Worm (Caenorhabditis elegans) whole organism, late embryonic: Measurements from ENCODE around the gene T20G5.13.

ENCODE experiments used
- ama-1 ChIP-seq: fragments of 150-350 bp; optimal IDR thresholded peaks from 2 replicates; lab custom pipeline; 2014
- ceh-48 ChIP-seq: sonication (generic microtip); optimal IDR thresholded peaks from 2 replicates; lab custom pipeline; 2016; ENCODE audit warnings: missing genetic modification characterization, inconsistent platforms, missing compliant biosample characterization
- dmd-4 ChIP-seq: sonication (generic microtip); optimal IDR thresholded peaks from 2 replicates; lab custom pipeline; 2016; ENCODE audit warnings: borderline replicate concordance, missing genetic modification characterization, missing compliant biosample characterization
- fkh-10 ChIP-seq: fragments of 150-350 bp; optimal IDR thresholded peaks from 2 replicates; lab custom pipeline; 2014; ENCODE audit warnings: missing biosample characterization, missing genetic modification reagents, missing genetic modification characterization
- hlh-30 ChIP-seq: sonication (generic microtip); optimal IDR thresholded peaks from 2 replicates; lab custom pipeline; 2017; ENCODE audit warnings: antibody characterized with exemption, missing genetic modification characterization, missing compliant biosample characterization; ENCODE audit not compliant: insufficient read depth
- hlh-6 ChIP-seq: sonication (generic microtip); optimal IDR thresholded peaks from 2 replicates; lab custom pipeline; 2016; ENCODE audit warnings: missing genotype, missing genetic modification characterization, missing compliant biosample characterization
- madf-2 ChIP-seq: sonication (generic microtip); optimal IDR thresholded peaks from 2 replicates; lab custom pipeline; 2017; ENCODE audit warnings: missing genetic modification characterization, missing compliant biosample characterization
- nhr-11 ChIP-seq: fragments of 150-350 bp; optimal IDR thresholded peaks from 2 replicates; lab custom pipeline; 2014; ENCODE audit warnings: missing biosample characterization, missing genetic modification characterization
- pqm-1 ChIP-seq: sonication (generic microtip); optimal IDR thresholded peaks from 2 replicates; lab custom pipeline; 2016; ENCODE audit warnings: missing genetic modification characterization, missing compliant biosample characterization
- sox-4 ChIP-seq: sonication (generic microtip); optimal IDR thresholded peaks from 2 replicates; lab custom pipeline; 2017; ENCODE audit warnings: mild to moderate bottlenecking, missing genetic modification characterization, inconsistent platforms, missing compliant biosample characterization

DNA sequence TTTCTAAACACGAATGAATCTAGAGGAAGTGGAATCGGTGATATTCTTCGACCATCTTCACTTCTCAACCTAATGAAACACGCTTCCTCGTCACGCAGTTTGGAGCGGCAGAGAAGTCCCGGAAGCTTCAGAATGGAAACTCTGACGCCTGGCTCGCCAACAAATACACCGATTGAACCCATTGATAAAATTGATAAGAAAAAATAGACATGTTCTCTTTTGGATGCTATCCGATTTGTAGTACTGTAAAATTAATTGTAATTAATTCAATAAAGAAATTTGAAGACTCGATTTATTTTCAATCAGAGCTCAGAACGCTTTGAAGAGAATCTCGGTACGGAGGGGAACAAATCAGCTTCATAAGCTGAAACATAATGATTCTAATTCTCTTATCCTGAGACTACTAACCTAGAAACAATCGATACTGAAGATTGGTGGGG, 13.4 kb upstream of the T20G5.13 start:
- TF ChIP-seq hlh-30 (tag; lab: Kevin White, UChicago) = no peak
- TF ChIP-seq nhr-11 (tag; lab: Kevin White, UChicago) = no peak
- no peak for TF ChIP-seq fkh-10
- no peak for TF ChIP-seq hlh-6 (tag; lab: Kevin White, UChicago)
- no peak for TF ChIP-seq dmd-4
- no peak for TF ChIP-seq pqm-1 (tag; lab: Kevin White, UChicago)
- peak; percentile 2 for TF ChIP-seq ama-1
- TF ChIP-seq ceh-48 (tag; lab: Kevin White, UChicago) = no peak
- TF ChIP-seq madf-2 (tag; lab: Kevin White, UChicago) = no peak
- TF ChIP-seq sox-4 = no peak
